Fruit fly (Drosophila melanogaster): ENCODE data around the gene Jon25Biii.

Gene Jon25Biii

DNA sequence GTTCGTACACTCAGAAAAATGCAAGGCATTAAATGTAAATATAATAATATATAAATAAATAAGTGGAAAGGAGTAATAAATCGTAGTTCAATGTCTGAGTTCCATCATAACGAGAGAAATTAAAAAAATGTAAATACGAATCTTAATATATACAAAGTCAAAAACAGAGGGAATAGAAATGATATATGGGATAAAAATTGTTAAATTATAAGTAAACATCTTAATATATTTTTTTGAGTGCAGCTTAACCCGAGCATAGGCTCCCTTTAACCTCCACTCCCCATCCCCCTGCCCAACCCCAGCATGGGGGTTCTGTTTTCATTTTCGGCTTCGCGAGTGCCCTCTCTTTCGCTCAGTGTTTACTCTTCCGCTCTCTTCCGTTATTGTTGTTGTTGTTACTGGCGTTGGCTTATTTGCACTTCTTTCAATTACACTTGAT, 34.8 kb downstream of the Jon25Biii start (continued):
- TF ChIP-seq CG5953 (GFP tag; IDR thresholded peaks at IDR 0.05), result no peak
- TF ChIP-seq ems (GFP tag; optimal IDR thresholded peaks at IDR 0.05), result no peak
- no peak for TF ChIP-seq rib (GFP tag; IDR thresholded peaks at IDR 0.05)
- TF ChIP-seq gfzf (GFP tag; optimal IDR thresholded peaks at IDR 0.05), result no peak
- TF ChIP-seq Atf-2 (GFP tag; optimal IDR thresholded peaks at IDR 0.05), result no peak
- TF ChIP-seq insv (GFP tag; optimal IDR thresholded peaks at IDR 0.05), result no peak
- peak; percentile 39 for TF ChIP-seq Xrp1 (GFP tag; IDR thresholded peaks at IDR 0.05)
- TF ChIP-seq CG7271 (tag; optimal IDR thresholded peaks at IDR 0.05), result no peak
- TF ChIP-seq CG6854 (GFP tag; optimal IDR thresholded peaks at IDR 0.05), result no peak
- TF ChIP-seq CG32767 (GFP tag; IDR thresholded peaks at IDR 0.05), result no peak
- no peak for TF ChIP-seq z (GFP tag; IDR thresholded peaks at IDR 0.05)
- TF ChIP-seq Ptx1 (GFP tag; IDR thresholded peaks at IDR 0.05), result peak; percentile 18; the same call in 1 of the 2 replicates
- no peak for TF ChIP-seq Doc3 (GFP tag; IDR thresholded peaks at IDR 0.05; ENCODE audit: partially characterized antibody)
- TF ChIP-seq pnt (GFP tag; optimal IDR thresholded peaks at IDR 0.05), result no peak
- no peak for TF ChIP-seq tio (GFP tag; optimal IDR thresholded peaks at IDR 0.05)
- TF ChIP-seq trh (GFP tag; optimal IDR thresholded peaks at IDR 0.05), result no peak
- no peak for TF ChIP-seq lbe (GFP tag; optimal IDR thresholded peaks at IDR 0.05)
- no peak for TF ChIP-seq ase (GFP tag; IDR thresholded peaks at IDR 0.05)
- no peak for TF ChIP-seq jing (GFP tag; optimal IDR thresholded peaks at IDR 0.05)
- TF ChIP-seq CG8765 (GFP tag; IDR thresholded peaks at IDR 0.05), result no peak
- TF ChIP-seq CG18262 (tag; optimal IDR thresholded peaks at IDR 0.05), result peak; percentile 57
- TF ChIP-seq Bdp1 (GFP tag; optimal IDR thresholded peaks at IDR 0.05), result no peak
- TF ChIP-seq eyg (GFP tag; optimal IDR thresholded peaks at IDR 0.05), result no peak
- TF ChIP-seq CG6254 (GFP tag; optimal IDR thresholded peaks at IDR 0.05), result no peak
- TF ChIP-seq Dbx (GFP tag; IDR thresholded peaks at IDR 0.05), result no peak
- no peak for TF ChIP-seq Bteb2 (GFP tag; optimal IDR thresholded peaks at IDR 0.05)
- no peak for TF ChIP-seq Opbp (GFP tag; IDR thresholded peaks at IDR 0.05; ENCODE audit: partially characterized antibody)
- no peak for TF ChIP-seq CG9876 (GFP tag; optimal IDR thresholded peaks at IDR 0.05)
- peak; percentile 30 for TF ChIP-seq BtbVII (GFP tag; optimal IDR thresholded peaks at IDR 0.05)
- 0 out of 2 replicates have a peak, but pooled peaks have one; percentile 43 for TF ChIP-seq Nf-YA (GFP tag; IDR thresholded peaks at IDR 0.05)
- TF ChIP-seq CG2712 (tag; optimal IDR thresholded peaks at IDR 0.05), result peak; percentile 49
- TF ChIP-seq D (optimal IDR thresholded peaks at IDR 0.05), result no peak
- TF ChIP-seq D (GFP tag; optimal IDR thresholded peaks at IDR 0.05), result peak; percentile 4
- TF ChIP-seq CG9437 (GFP tag; optimal IDR thresholded peaks at IDR 0.05), result no peak
- TF ChIP-seq CG14050 (GFP tag; IDR thresholded peaks at IDR 0.05), result no peak
- peak; percentile 50 for TF ChIP-seq CG2678 (tag; optimal IDR thresholded peaks at IDR 0.05)
- TF ChIP-seq CG15696 (tag; optimal IDR thresholded peaks at IDR 0.05), result peak; percentile 26
- TF ChIP-seq grau (tag; optimal IDR thresholded peaks at IDR 0.05), result peak; percentile 23
- no peak for TF ChIP-seq zfh2 (GFP tag; optimal IDR thresholded peaks at IDR 0.05)
- no peak for TF ChIP-seq CG18764 (GFP tag; optimal IDR thresholded peaks at IDR 0.05)
- TF ChIP-seq CG9609 (GFP tag; optimal IDR thresholded peaks at IDR 0.05), result no peak
- TF ChIP-seq Vsx1 (GFP tag; optimal IDR thresholded peaks at IDR 0.05), result peak; percentile 15
- TF ChIP-seq Dip3 (GFP tag; optimal IDR thresholded peaks at IDR 0.05), result no peak
- TF ChIP-seq cato (GFP tag; optimal IDR thresholded peaks at IDR 0.05; ENCODE audit: borderline replicate concordance), result no peak
- no peak for TF ChIP-seq CG8478 (optimal IDR thresholded peaks at IDR 0.05)
- no peak for TF ChIP-seq CG33557 (GFP tag; optimal IDR thresholded peaks at IDR 0.05)
- no peak for TF ChIP-seq Max (GFP tag; optimal IDR thresholded peaks at IDR 0.05)
- peak; percentile 47 for TF ChIP-seq ATbp (GFP tag; optimal IDR thresholded peaks at IDR 0.05)
- TF ChIP-seq CG12391 (tag; optimal IDR thresholded peaks at IDR 0.05), result peak; percentile 37
- no peak for TF ChIP-seq CG1603 (tag; optimal IDR thresholded peaks at IDR 0.05)
- TF ChIP-seq h (optimal IDR thresholded peaks at IDR 0.05), result no peak
- peak; percentile 22 for TF ChIP-seq unpg (GFP tag; optimal IDR thresholded peaks at IDR 0.05)
- no peak for TF ChIP-seq Myb (GFP tag; optimal IDR thresholded peaks at IDR 0.05)
